Fruit fly (Drosophila melanogaster) Kc167 (cell line): ENCODE data around the gene drl.

Experiments used
- Myc ChIP-seq: fragments of >200 bp; optimal IDR thresholded peaks from 2 replicates; lab custom pipeline; 2017; ENCODE audit warnings: missing external identifiers
- Sin3A ChIP-seq: fragments of >200 bp; optimal IDR thresholded peaks from 2 replicates; lab custom pipeline; 2018; ENCODE audit warnings: missing external identifiers
- h ChIP-seq: fragments of >200 bp; optimal IDR thresholded peaks from 3 replicates; lab custom pipeline; 2018; ENCODE audit warnings: missing external identifiers
- ttk ChIP-seq: sonication (Bioruptor generic); optimal IDR thresholded peaks from 2 replicates; lab custom pipeline; 2017; ENCODE audit warnings: missing external identifiers

DNA sequence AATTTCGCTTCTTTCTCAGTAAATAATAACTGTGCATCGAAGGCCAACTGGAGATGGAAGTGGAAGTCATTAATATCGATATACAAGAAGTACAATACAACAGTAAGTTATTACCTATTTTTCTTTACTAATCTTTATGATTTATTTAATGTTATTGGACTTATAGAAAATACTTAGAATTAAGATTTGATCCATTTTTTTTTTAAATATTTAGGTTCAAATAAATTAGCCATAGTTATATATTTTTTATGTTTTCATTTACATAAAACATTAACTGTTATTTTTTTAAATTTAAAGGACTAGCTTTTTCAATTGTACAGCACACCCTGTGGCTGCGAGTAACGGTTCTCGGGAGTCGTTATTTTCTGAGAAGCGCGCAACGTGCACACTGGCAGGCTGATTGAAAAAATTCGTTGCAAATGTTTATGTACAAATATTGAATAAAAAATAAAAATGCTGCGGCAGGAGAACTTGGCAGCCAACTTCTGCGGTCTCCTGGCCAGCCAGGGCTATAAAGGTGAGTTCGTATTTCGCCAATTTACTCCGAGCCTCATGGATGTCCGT is 4.4 kb upstream of the drl start, which contains the start of the genes gammaTub37C and pigeon:
- TF ChIP-seq Sin3A (no peak), ttk (lab: Kevin White, UChicago) (no peak), Myc (lab: Kevin White, UChicago) (no peak), h (lab: Kevin White, UChicago) (no peak)
